Fruit fly (Drosophila melanogaster): Measurements from ENCODE around the gene CG14073.

Gene CG14073

DNA sequence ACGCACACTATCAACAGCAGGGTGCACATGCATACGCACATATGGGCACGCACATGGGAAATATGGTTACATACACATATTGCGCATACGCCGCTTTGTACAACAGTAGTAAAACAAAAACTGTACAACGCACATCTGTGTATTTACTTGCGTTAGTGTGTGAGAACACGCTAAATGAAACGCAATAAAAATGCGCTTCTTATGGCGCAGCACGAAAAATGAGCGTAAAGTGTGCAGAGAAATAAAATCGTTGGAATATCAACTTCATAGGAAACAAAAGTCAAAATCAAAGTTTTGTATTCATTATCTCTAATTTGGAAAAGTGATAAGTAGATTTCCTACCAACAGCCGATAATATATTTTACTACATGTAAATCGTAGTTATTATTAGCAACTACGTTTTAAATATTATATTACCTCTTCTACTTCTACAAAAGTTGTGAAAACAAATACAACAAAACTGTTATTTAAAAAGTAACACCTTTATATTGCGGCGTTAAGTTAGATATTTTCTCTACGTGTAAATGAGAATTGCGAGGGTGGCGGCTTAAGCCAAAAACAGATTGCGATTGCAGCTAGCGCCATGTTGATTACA is 64.1 kb downstream of the CG14073 start:
- TF ChIP-seq CG17801 (GFP tag; optimal IDR thresholded peaks at IDR 0.05; ENCODE audit: partially characterized antibody) = no peak

- no peak for TF ChIP-seq CG17801 (GFP tag; optimal IDR thresholded peaks at IDR 0.05; ENCODE audit: partially characterized antibody)
Measured at dm6 chr3L:18753827-18754226, 66.6 kb downstream of the CG14073 start.
